Worm (Caenorhabditis elegans) whole organism, L1 larva: ENCODE data around the gene C25E10.11.

Experiments used
- C16A3.4 ChIP-seq: fragments of 150-350 bp; optimal IDR thresholded peaks from 2 replicates; lab custom pipeline; 2014; ENCODE audit warnings: missing biosample characterization, missing genetic modification characterization
- Y116A8C.19 ChIP-seq: sonication (generic microtip); optimal IDR thresholded peaks from 2 replicates; lab custom pipeline; 2016; ENCODE audit warnings: missing compliant biosample characterization, missing genetic modification characterization, borderline replicate concordance
- alr-1 ChIP-seq: fragments of 200-800 bp; sonication (Bioruptor generic); optimal IDR thresholded peaks from 2 replicates; lab custom pipeline; 2018; ENCODE audit warnings: borderline replicate concordance, mild to moderate bottlenecking, missing genetic modification characterization, missing compliant biosample characterization
- aly-2 ChIP-seq: fragments of 150-350 bp; optimal IDR thresholded peaks from 2 replicates; lab custom pipeline; 2014; ENCODE audit warnings: missing biosample characterization, missing genetic modification characterization
- ceh-8 ChIP-seq: fragments of 200-800 bp; sonication (Bioruptor generic); optimal IDR thresholded peaks from 2 replicates; lab custom pipeline; 2018; ENCODE audit warnings: mild to moderate bottlenecking, missing genetic modification characterization, moderate library complexity, missing compliant biosample characterization
- ceh-82 ChIP-seq, 3 experiments: fragments of 150-350 bp in 1 of 3; sonication (generic microtip) in 2 of 3; optimal IDR thresholded peaks; 2 replicates each; lab custom pipeline; 2014 to 2017; ENCODE audit warnings: missing biosample characterization in 3 of 3, missing genetic modification characterization in 3 of 3
- ceh-90 ChIP-seq: sonication (generic microtip); optimal IDR thresholded peaks from 2 replicates; lab custom pipeline; 2016; ENCODE audit warnings: missing genetic modification characterization, missing compliant biosample characterization
- dpl-1 ChIP-seq, 3 experiments: fragments of 150-350 bp in 2 of 3; sonication (generic microtip) in 1 of 3; optimal IDR thresholded peaks; 2 replicates each; lab custom pipeline; 2014 to 2017; ENCODE audit warnings: missing biosample characterization in 3 of 3, missing genetic modification characterization in 3 of 3, missing genetic modification reagents in 3 of 3
- dsc-1 ChIP-seq: sonication (generic microtip); optimal IDR thresholded peaks from 2 replicates; lab custom pipeline; 2016; ENCODE audit warnings: mild to moderate bottlenecking, missing genetic modification characterization, missing compliant biosample characterization
- efl-3 ChIP-seq: fragments of 200-800 bp; sonication (Bioruptor generic); optimal IDR thresholded peaks from 2 replicates; lab custom pipeline; 2018; ENCODE audit warnings: mild to moderate bottlenecking, missing genetic modification characterization, missing compliant biosample characterization
- elt-2 ChIP-seq: sonication (generic microtip); optimal IDR thresholded peaks from 2 replicates; lab custom pipeline; 2016; ENCODE audit warnings: missing genetic modification characterization, mild to moderate bottlenecking, inconsistent platforms, missing compliant biosample characterization, missing genetic modification reagents
- elt-3 ChIP-seq, 6 experiments: fragments of 150-350 bp in 1 of 6; sonication (generic microtip); optimal IDR thresholded peaks; 2 replicates each; lab custom pipeline; 2017 to 2018; ENCODE audit warnings: missing biosample characterization in 6 of 6, missing genetic modification characterization in 6 of 6, inconsistent platforms in 1 of 6
- ets-5 ChIP-seq: fragments of 200-800 bp; sonication (Bioruptor generic); IDR thresholded peaks from 2 replicates; pipeline ENCODE4 v1.3.6; 2022; ENCODE audit warnings: missing genetic modification characterization, missing compliant biosample characterization
- fkh-4 ChIP-seq: sonication (generic microtip); optimal IDR thresholded peaks from 2 replicates; lab custom pipeline; 2016; ENCODE audit warnings: missing compliant biosample characterization, missing genetic modification characterization, borderline replicate concordance
- fkh-8 ChIP-seq: sonication (generic microtip); optimal IDR thresholded peaks from 2 replicates; lab custom pipeline; 2016; ENCODE audit warnings: mild to moderate bottlenecking, missing genetic modification characterization, missing compliant biosample characterization
- fos-1 ChIP-seq: fragments of 150-350 bp; optimal IDR thresholded peaks from 2 replicates; lab custom pipeline; 2014; ENCODE audit warnings: missing biosample characterization, missing genetic modification characterization
- grh-1 ChIP-seq: fragments of 200-800 bp; sonication (Bioruptor generic); IDR thresholded peaks from 2 replicates; pipeline ENCODE4 v1.3.6; 2022; ENCODE audit warnings: missing genetic modification reagents, missing genetic modification characterization, missing compliant biosample characterization
- hlh-4 ChIP-seq: sonication (generic microtip); optimal IDR thresholded peaks from 2 replicates; lab custom pipeline; 2016; ENCODE audit warnings: mild to moderate bottlenecking, missing genetic modification characterization, missing compliant biosample characterization
- hpl-2 ChIP-seq: fragments of 150-350 bp; optimal IDR thresholded peaks from 2 replicates; lab custom pipeline; 2014; ENCODE audit warnings: missing biosample characterization, missing genetic modification reagents, missing genetic modification characterization
- irx-1 ChIP-seq: sonication (generic microtip); optimal IDR thresholded peaks from 2 replicates; lab custom pipeline; 2016; ENCODE audit warnings: missing genetic modification characterization, missing compliant biosample characterization
- isw-1 ChIP-seq: fragments of 200-800 bp; sonication (Bioruptor generic); IDR thresholded peaks from 2 replicates; pipeline ENCODE4 v1.3.6; 2022; ENCODE audit warnings: missing genetic modification characterization, missing compliant biosample characterization
- jun-1 ChIP-seq: fragments of 150-350 bp; optimal IDR thresholded peaks from 2 replicates; lab custom pipeline; 2014; ENCODE audit warnings: missing biosample characterization, missing genetic modification reagents, missing genetic modification characterization
- lin-13 ChIP-seq: fragments of 150-350 bp; optimal IDR thresholded peaks from 2 replicates; lab custom pipeline; 2014; ENCODE audit warnings: missing biosample characterization, missing genetic modification reagents, missing genetic modification characterization
- lin-14 ChIP-seq: fragments of 200-800 bp; sonication (Bioruptor generic); optimal IDR thresholded peaks from 2 replicates; lab custom pipeline; 2018; ENCODE audit warnings: mild to moderate bottlenecking, missing genetic modification characterization, moderate library complexity, missing compliant biosample characterization
- lin-15B ChIP-seq: fragments of 150-350 bp; sonication (generic microtip); optimal IDR thresholded peaks from 3 replicates; lab custom pipeline; 2014; ENCODE audit warnings: missing biosample characterization, missing genetic modification characterization
- lin-35 ChIP-seq, 2 experiments: fragments of 150-350 bp; optimal IDR thresholded peaks; 2 replicates each; lab custom pipeline; 2014; ENCODE audit warnings: missing biosample characterization in 2 of 2, missing genetic modification characterization in 2 of 2, missing genetic modification reagents in 2 of 2
- lin-39 ChIP-seq: fragments of 150-350 bp; optimal IDR thresholded peaks from 2 replicates; lab custom pipeline; 2014; ENCODE audit warnings: missing biosample characterization, missing genetic modification reagents, missing genetic modification characterization
- lir-3 ChIP-seq: sonication (generic microtip); optimal IDR thresholded peaks from 2 replicates; lab custom pipeline; 2016; ENCODE audit warnings: mild to moderate bottlenecking, missing genetic modification characterization, moderate library complexity, missing compliant biosample characterization; ENCODE audit not compliant: poor library complexity
- lsy-2 ChIP-seq, 2 experiments: fragments of 150-350 bp; optimal IDR thresholded peaks; 2 replicates each; lab custom pipeline; 2014; ENCODE audit warnings: missing biosample characterization in 2 of 2, missing genetic modification characterization in 2 of 2
- mab-9 ChIP-seq: fragments of 200-800 bp; sonication (Bioruptor generic); IDR thresholded peaks from 2 replicates; pipeline ENCODE4 v1.3.6; 2022; ENCODE audit warnings: missing genetic modification reagents, missing genetic modification characterization, missing compliant biosample characterization
- mdl-1 ChIP-seq, 2 experiments: fragments of 150-350 bp; optimal IDR thresholded peaks; 2 replicates each; lab custom pipeline; 2014 to 2017; ENCODE audit warnings: missing biosample characterization in 2 of 2, missing genetic modification characterization in 2 of 2, inconsistent platforms in 1 of 2
- mef-2 ChIP-seq: fragments of 150-350 bp; optimal IDR thresholded peaks from 2 replicates; lab custom pipeline; 2014; ENCODE audit warnings: missing biosample characterization, missing genetic modification characterization
- nhr-11 ChIP-seq: fragments of 150-350 bp; optimal IDR thresholded peaks from 2 replicates; lab custom pipeline; 2014; ENCODE audit warnings: missing biosample characterization, missing genetic modification characterization
- nhr-20 ChIP-seq: sonication (generic microtip); optimal IDR thresholded peaks from 2 replicates; lab custom pipeline; 2016; ENCODE audit warnings: mild to moderate bottlenecking, missing genetic modification characterization, missing compliant biosample characterization
- nhr-28 ChIP-seq: fragments of 150-350 bp; optimal IDR thresholded peaks from 2 replicates; lab custom pipeline; 2014; ENCODE audit warnings: missing biosample characterization, missing genetic modification characterization
- nhr-71 ChIP-seq: sonication (generic microtip); optimal IDR thresholded peaks from 2 replicates; lab custom pipeline; 2016; ENCODE audit warnings: mild to moderate bottlenecking, missing genetic modification characterization, moderate library complexity, missing compliant biosample characterization
- nhr-77 ChIP-seq: fragments of 150-350 bp; optimal IDR thresholded peaks from 2 replicates; lab custom pipeline; 2014; ENCODE audit warnings: missing biosample characterization, missing genetic modification characterization
- nhr-85 ChIP-seq: sonication (generic microtip); peaks from one replicate; lab custom pipeline; 2016; ENCODE audit warnings: missing genetic modification characterization, inconsistent platforms, missing compliant biosample characterization
- pag-3 ChIP-seq: sonication (generic microtip); optimal IDR thresholded peaks from 2 replicates; lab custom pipeline; 2017; ENCODE audit warnings: missing genetic modification characterization, mild to moderate bottlenecking, missing compliant biosample characterization, antibody characterized with exemption, borderline replicate concordance; ENCODE audit not compliant: insufficient read depth
- pax-3 ChIP-seq: fragments of 200-800 bp; sonication (Bioruptor generic); optimal IDR thresholded peaks from 2 replicates; lab custom pipeline; 2018; ENCODE audit warnings: mild to moderate bottlenecking, missing genetic modification characterization, moderate library complexity, missing compliant biosample characterization
- pqm-1 ChIP-seq: sonication (generic microtip); optimal IDR thresholded peaks from 3 replicates; lab custom pipeline; 2017; ENCODE audit warnings: missing biosample characterization, missing genetic modification characterization
- skn-1 ChIP-seq: fragments of 150-350 bp; optimal IDR thresholded peaks from 2 replicates; lab custom pipeline; 2014; ENCODE audit warnings: missing biosample characterization, missing genetic modification characterization
- snu-23 ChIP-seq: sonication (generic microtip); optimal IDR thresholded peaks from 2 replicates; lab custom pipeline; 2016; ENCODE audit warnings: missing genetic modification characterization, missing compliant biosample characterization
- sox-4 ChIP-seq: sonication (generic microtip); optimal IDR thresholded peaks from 2 replicates; lab custom pipeline; 2016; ENCODE audit warnings: missing genetic modification characterization, missing compliant biosample characterization
- sptf-1 ChIP-seq: fragments of 150-350 bp; optimal IDR thresholded peaks from 2 replicates; lab custom pipeline; 2014; ENCODE audit warnings: missing biosample characterization, missing genetic modification characterization
- sup-37 ChIP-seq: fragments of 200-800 bp; sonication (Bioruptor generic); optimal IDR thresholded peaks from 2 replicates; lab custom pipeline; 2018; ENCODE audit warnings: mild to moderate bottlenecking, missing genetic modification characterization, missing compliant biosample characterization
- swsn-7 ChIP-seq: sonication (generic microtip); optimal IDR thresholded peaks from 2 replicates; lab custom pipeline; 2016; ENCODE audit warnings: missing genetic modification characterization, missing compliant biosample characterization
- tbx-2 ChIP-seq: sonication (generic microtip); optimal IDR thresholded peaks from 2 replicates; lab custom pipeline; 2016; ENCODE audit warnings: missing genetic modification characterization, missing compliant biosample characterization
- unc-130 ChIP-seq: fragments of 150-350 bp; optimal IDR thresholded peaks from 2 replicates; lab custom pipeline; 2017; ENCODE audit warnings: missing biosample characterization, missing genetic modification characterization, inconsistent platforms
- unc-86 ChIP-seq: sonication (generic microtip); optimal IDR thresholded peaks from 2 replicates; lab custom pipeline; 2016; ENCODE audit warnings: missing genetic modification characterization, missing compliant biosample characterization
- unc-98 ChIP-seq: fragments of 200-800 bp; sonication (Bioruptor generic); IDR thresholded peaks from 2 replicates; pipeline ENCODE4 v1.3.6; 2022; ENCODE audit warnings: missing genetic modification characterization, missing compliant biosample characterization
- vab-15 ChIP-seq: sonication (generic microtip); optimal IDR thresholded peaks from 2 replicates; lab custom pipeline; 2017; ENCODE audit warnings: missing genotype, mild to moderate bottlenecking, missing genetic modification characterization, missing compliant biosample characterization

C25E10.11 gene

ce11 chrV:9094060-9094628 is 35.6 kb upstream of the C25E10.11 start:
- TF ChIP-seq unc-98 (no peak), nhr-20 (peak; percentile 96), Y116A8C.19 (tag; lab: Kevin White, UChicago) (no peak), dsc-1 (tag; lab: Kevin White, UChicago) (no peak), nhr-85 (tag; lab: Kevin White, UChicago) (peak; percentile 95), sox-4 (tag; lab: Kevin White, UChicago) (no peak), unc-86 (tag; lab: Kevin White, UChicago) (no peak), hpl-2 (GFP tag; lab: Kevin White, UChicago) (no peak), sptf-1 (no peak), nhr-11 (no peak), snu-23 (GFP tag; lab: Kevin White, UChicago) (peak; percentile 89), efl-3 (no peak), fkh-8 (peak; percentile 56), ceh-90 (tag; lab: Kevin White, UChicago) (no peak), irx-1 (tag; lab: Kevin White, UChicago) (peak; percentile 75), tbx-2 (peak; percentile 77), skn-1 (tag; lab: Kevin White, UChicago) (peak; percentile 56), swsn-7 (tag; lab: Kevin White, UChicago) (peak; percentile 62), nhr-28 (tag; lab: Kevin White, UChicago) (no peak), aly-2 (tag; lab: Kevin White, UChicago) (no peak), mab-9 (GFP tag; lab: Robert Waterston, UW) (no peak), ceh-8 (GFP tag; lab: Kevin White, UChicago) (no peak), isw-1 (no peak), lin-14 (peak; percentile 89), pqm-1 (tag; lab: Kevin White, UChicago) (no peak), nhr-77 (tag; lab: Kevin White, UChicago) (no peak), mdl-1 (tag; optimal IDR thresholded peaks at IDR 0.05; lab: Kevin White, UChicago) (peak in 1 of 2 experiments; percentile 95), lsy-2 (tag; optimal IDR thresholded peaks at IDR 0.05; lab: Kevin White, UChicago) (peak; percentile 59 to 64), fkh-4 (tag; lab: Kevin White, UChicago) (no peak), ets-5 (GFP tag; lab: Robert Waterston, UW) (no peak), dpl-1 (GFP tag; optimal IDR thresholded peaks at IDR 0.05; lab: Kevin White, UChicago) (peak in 2 of 3 experiments; percentile 17 to 31), jun-1 (tag; lab: Kevin White, UChicago) (peak; percentile 18), lin-13 (GFP tag; lab: Kevin White, UChicago) (no peak), lin-15B (no peak), C16A3.4 (peak; percentile 54), grh-1 (GFP tag; lab: Robert Waterston, UW) (peak; percentile 52), lin-35 (GFP tag; optimal IDR thresholded peaks at IDR 0.05; lab: Kevin White, UChicago) (peak; percentile 52 to 83), unc-130 (peak; percentile 95), nhr-71 (tag; lab: Kevin White, UChicago) (peak; percentile 93), pax-3 (tag; lab: Kevin White, UChicago) (peak; percentile 28), pag-3 (tag; lab: Kevin White, UChicago) (peak; percentile 47), lir-3 (tag; lab: Kevin White, UChicago) (peak; percentile 59), vab-15 (tag; lab: Kevin White, UChicago) (no peak), mef-2 (tag; lab: Kevin White, UChicago) (peak; percentile 11), fos-1 (tag; lab: Kevin White, UChicago) (no peak), elt-3 (tag; optimal IDR thresholded peaks at IDR 0.05; lab: Kevin White, UChicago) (peak in 2 of 6 experiments; percentile 40 to 44), lin-39 (tag; lab: Kevin White, UChicago) (peak; percentile 35), elt-2 (tag; lab: Kevin White, UChicago) (peak; percentile 82), alr-1 (tag; lab: Kevin White, UChicago) (no peak), hlh-4 (no peak), sup-37 (peak; percentile 33), ceh-82 (tag; optimal IDR thresholded peaks at IDR 0.05; lab: Kevin White, UChicago) (no peak)
